Fruit fly (Drosophila melanogaster) whole organism, pupa: ENCODE measurements around the gene Brf.

Experiments used
- CG10348 ChIP-seq: fragments of 200-800 bp; sonication (Bioruptor generic); IDR thresholded peaks from 2 replicates; pipeline ENCODE4 v1.3.6; 2022; ENCODE audit warnings: missing biosample characterization, missing genetic modification characterization
- CG12605 ChIP-seq: fragments of 200-800 bp; sonication (Bioruptor generic); IDR thresholded peaks from 2 replicates; pipeline ENCODE4 v1.3.6; 2022; ENCODE audit warnings: missing biosample characterization, missing genetic modification characterization
- CG13204 ChIP-seq: fragments of 200-800 bp; sonication (Bioruptor generic); optimal IDR thresholded peaks from 2 replicates; lab custom pipeline; 2018; ENCODE audit warnings: missing biosample characterization, mild to moderate bottlenecking, missing genetic modification characterization, moderate library complexity
- CG14655 ChIP-seq: fragments of 200-800 bp; sonication (Bioruptor generic); optimal IDR thresholded peaks from 3 replicates; lab custom pipeline; 2017; ENCODE audit warnings: mild to moderate bottlenecking, missing biosample characterization, missing genetic modification reagents, missing genetic modification characterization
- CG15710 ChIP-seq: fragments of 200-800 bp; sonication (Bioruptor generic); optimal IDR thresholded peaks from 2 replicates; lab custom pipeline; 2018; ENCODE audit warnings: missing biosample characterization, mild to moderate bottlenecking, missing genetic modification characterization, moderate library complexity
- CG17806 ChIP-seq: fragments of 200-800 bp; sonication (Bioruptor generic); optimal IDR thresholded peaks from 2 replicates; lab custom pipeline; 2018; ENCODE audit warnings: missing biosample characterization, mild to moderate bottlenecking, missing genetic modification characterization, moderate library complexity
- CG32121 ChIP-seq: fragments of 200-800 bp; sonication (Bioruptor generic); IDR thresholded peaks from 2 replicates; pipeline ENCODE4 v1.3.6; 2022; ENCODE audit warnings: missing biosample characterization, missing genetic modification characterization
- CG34367 ChIP-seq: fragments of 200-800 bp; sonication (Bioruptor generic); optimal IDR thresholded peaks from 2 replicates; lab custom pipeline; 2018; ENCODE audit warnings: missing biosample characterization, mild to moderate bottlenecking, missing genetic modification characterization
- CG4496 ChIP-seq: fragments of 200-800 bp; sonication (Bioruptor generic); IDR thresholded peaks from 3 replicates; pipeline ENCODE4 v1.3.6; 2022; ENCODE audit warnings: missing biosample characterization, missing genetic modification characterization
- CG8159 ChIP-seq: fragments of 200-800 bp; sonication (Bioruptor generic); optimal IDR thresholded peaks from 3 replicates; lab custom pipeline; 2018; ENCODE audit warnings: missing biosample characterization, mild to moderate bottlenecking, missing genetic modification characterization, moderate library complexity
- CG8301 ChIP-seq: fragments of 200-800 bp; sonication (Bioruptor generic); optimal IDR thresholded peaks from 2 replicates; lab custom pipeline; 2018; ENCODE audit warnings: missing biosample characterization, mild to moderate bottlenecking, missing genetic modification characterization
- CG9948 ChIP-seq: fragments of 200-800 bp; sonication (Bioruptor generic); optimal IDR thresholded peaks from 2 replicates; lab custom pipeline; 2018; ENCODE audit warnings: missing biosample characterization, mild to moderate bottlenecking, missing genetic modification characterization, moderate library complexity
- D1 ChIP-seq: fragments of 200-800 bp; sonication (Bioruptor generic); optimal IDR thresholded peaks from 2 replicates; lab custom pipeline; 2018; ENCODE audit warnings: missing biosample characterization, mild to moderate bottlenecking, missing genetic modification characterization, moderate library complexity
- EcR ChIP-seq: fragments of 200-800 bp; sonication (Bioruptor generic); optimal IDR thresholded peaks from 3 replicates; lab custom pipeline; 2019; ENCODE audit warnings: missing biosample characterization, missing genetic modification characterization, mild to moderate bottlenecking, moderate library complexity, missing genetic modification reagents
- Ets98B ChIP-seq: fragments of 200-800 bp; sonication (Bioruptor generic); IDR thresholded peaks from 2 replicates; pipeline ENCODE4 v1.3.6; 2022; ENCODE audit warnings: missing biosample characterization, missing genetic modification characterization
- Pif1A ChIP-seq: fragments of 200-800 bp; sonication (Bioruptor generic); optimal IDR thresholded peaks from 3 replicates; lab custom pipeline; 2016; ENCODE audit warnings: missing biosample characterization, missing genetic modification characterization
- Pif1B ChIP-seq: fragments of 200-800 bp; sonication (Bioruptor generic); optimal IDR thresholded peaks from 3 replicates; lab custom pipeline; 2016; ENCODE audit warnings: missing biosample characterization, missing genetic modification characterization
- Snoo ChIP-seq: fragments of 200-800 bp; sonication (Bioruptor generic); optimal IDR thresholded peaks from 3 replicates; lab custom pipeline; 2017; ENCODE audit warnings: missing biosample characterization, mild to moderate bottlenecking, missing genetic modification characterization, inconsistent platforms
- fd96Ca ChIP-seq: fragments of 200-800 bp; sonication (Bioruptor generic); IDR thresholded peaks from 3 replicates; pipeline ENCODE4 v1.3.6; 2022; ENCODE audit warnings: missing biosample characterization, missing genetic modification characterization
- gl ChIP-seq: fragments of 200-800 bp; sonication (Bioruptor generic); optimal IDR thresholded peaks from 2 replicates; lab custom pipeline; 2018; ENCODE audit warnings: missing biosample characterization, mild to moderate bottlenecking, missing genetic modification characterization
- rn ChIP-seq: fragments of 200-800 bp; sonication (Bioruptor generic); IDR thresholded peaks from 2 replicates; pipeline ENCODE4 v1.3.6; 2022; ENCODE audit warnings: missing biosample characterization, missing genetic modification characterization

Gene Brf

DNA sequence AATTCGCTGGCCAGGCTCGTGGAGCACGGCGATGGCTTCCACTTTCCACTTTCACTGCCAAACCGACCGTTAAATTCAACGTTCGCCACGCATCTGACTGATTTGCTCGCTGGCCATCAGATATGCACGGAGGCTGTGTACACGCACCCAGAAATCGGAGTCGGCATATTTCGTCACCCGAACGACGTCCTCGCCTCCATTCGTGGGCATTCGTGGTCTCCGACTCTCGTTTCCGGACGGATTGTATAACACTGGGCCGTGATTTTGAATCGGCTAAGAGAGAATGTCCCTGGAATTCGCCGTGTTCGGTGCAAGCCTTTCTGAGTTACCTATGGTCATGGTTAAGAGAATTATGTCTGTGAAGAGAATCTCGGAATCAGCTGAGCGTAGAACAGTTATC, 25.1 kb downstream of the Brf start, which contains the start of gene beat-IIa:
Gene beat-IIa, minus strand, starts transcription at position 97 of the 400 bp plus-strand sequence.
- TF ChIP-seq CG9948 (no peak), CG17806 (tag; lab: Kevin White, UChicago) (no peak), CG34367 (tag; lab: Kevin White, UChicago) (no peak), CG10348 (no peak), Pif1A (GFP tag; lab: Kevin White, UChicago) (no peak), Ets98B (GFP tag; lab: Robert Waterston, UW) (no peak), CG15710 (tag; lab: Kevin White, UChicago) (no peak), CG12605 (GFP tag; lab: Robert Waterston, UW) (no peak), CG32121 (GFP tag; lab: Robert Waterston, UW) (no peak), fd96Ca (GFP tag; lab: Robert Waterston, UW) (no peak), Snoo (tag; lab: Kevin White, UChicago) (no peak), CG8159 (tag; lab: Kevin White, UChicago) (no peak), Pif1B (GFP tag; lab: Kevin White, UChicago) (no peak), EcR (GFP tag; lab: Kevin White, UChicago) (no peak), CG4496 (GFP tag; lab: Robert Waterston, UW) (no peak), CG13204 (GFP tag; lab: Kevin White, UChicago) (no peak), D1 (no peak)

dm6 chr3R:17359370-17359769, 31.8 kb downstream of the Brf start:
- no peak for TF ChIP-seq CG34367 (tag; lab: Kevin White, UChicago)
- no peak for TF ChIP-seq CG12605 (GFP tag; lab: Robert Waterston, UW)
- TF ChIP-seq CG8159 (tag; lab: Kevin White, UChicago): no peak
- TF ChIP-seq D1: no peak
- TF ChIP-seq CG13204 (GFP tag; lab: Kevin White, UChicago): no peak
- TF ChIP-seq gl (tag; lab: Kevin White, UChicago): no peak
- TF ChIP-seq Pif1B (GFP tag; lab: Kevin White, UChicago): no peak
- no peak for TF ChIP-seq CG32121 (GFP tag; lab: Robert Waterston, UW)
- TF ChIP-seq Pif1A (GFP tag; lab: Kevin White, UChicago): no peak
- TF ChIP-seq CG8301 (tag; lab: Kevin White, UChicago): no peak
- TF ChIP-seq Snoo (tag; lab: Kevin White, UChicago): no peak
- TF ChIP-seq rn: no peak
- no peak for TF ChIP-seq CG14655 (GFP tag; lab: Kevin White, UChicago)
- TF ChIP-seq CG4496 (GFP tag; lab: Robert Waterston, UW): no peak
- TF ChIP-seq fd96Ca (GFP tag; lab: Robert Waterston, UW): no peak
- no peak for TF ChIP-seq CG15710 (tag; lab: Kevin White, UChicago)
- TF ChIP-seq CG10348: no peak
- TF ChIP-seq CG17806 (tag; lab: Kevin White, UChicago): no peak

dm6 chr3R:17346212-17346611, 44.9 kb downstream of the Brf start:
- TF ChIP-seq fd96Ca (GFP tag; lab: Robert Waterston, UW) (no peak), CG15710 (tag; lab: Kevin White, UChicago) (no peak), CG34367 (tag; lab: Kevin White, UChicago) (no peak), D1 (no peak), Pif1B (GFP tag; lab: Kevin White, UChicago) (no peak), gl (tag; lab: Kevin White, UChicago) (no peak), CG8301 (tag; lab: Kevin White, UChicago) (no peak), CG13204 (GFP tag; lab: Kevin White, UChicago) (no peak), Ets98B (GFP tag; lab: Robert Waterston, UW) (no peak), EcR (GFP tag; lab: Kevin White, UChicago) (no peak)
- TF ChIP-seq, all 21 proteins: peak for 0
